Fruit fly (Drosophila melanogaster) whole organism, prepupa: ENCODE data around the gene wapl.

Experiments
- Blimp-1 ChIP-seq: fragments of 200-800 bp; sonication (Bioruptor generic); optimal IDR thresholded peaks from 3 replicates; lab custom pipeline; 2017; ENCODE audit warnings: missing biosample characterization, missing genetic modification characterization, mild to moderate bottlenecking, moderate library complexity, missing genetic modification reagents
- CG10631 ChIP-seq: fragments of 200-800 bp; sonication (Bioruptor generic); optimal IDR thresholded peaks from 2 replicates; lab custom pipeline; 2016; ENCODE audit warnings: missing biosample characterization, missing genetic modification characterization
- CG11294 ChIP-seq: fragments of 200-800 bp; sonication (Bioruptor generic); IDR thresholded peaks from 2 replicates; pipeline ENCODE4 v1.3.6; 2022; ENCODE audit warnings: missing biosample characterization, missing genetic modification characterization
- CG15336 ChIP-seq: fragments of 200-800 bp; sonication (Bioruptor generic); IDR thresholded peaks from 2 replicates; pipeline ENCODE4 v1.3.6; 2022; ENCODE audit warnings: missing biosample characterization, missing genetic modification characterization
- CG3032 ChIP-seq: fragments of 200-800 bp; optimal IDR thresholded peaks from 2 replicates; lab custom pipeline; 2019; ENCODE audit warnings: missing biosample characterization, mild to moderate bottlenecking, missing genetic modification characterization, moderate library complexity
- CG32006 ChIP-seq: fragments of 200-800 bp; sonication (Bioruptor generic); optimal IDR thresholded peaks from 3 replicates; lab custom pipeline; 2017; ENCODE audit warnings: missing biosample characterization, mild to moderate bottlenecking, missing genetic modification characterization
- CG3919 ChIP-seq: fragments of 200-800 bp; sonication (Bioruptor generic); optimal IDR thresholded peaks from 3 replicates; lab custom pipeline; 2016; ENCODE audit warnings: missing biosample characterization, missing genetic modification characterization
- CG6163 ChIP-seq: fragments of 200-800 bp; sonication (Bioruptor generic); IDR thresholded peaks from 3 replicates; pipeline ENCODE4 v1.3.6; 2022; ENCODE audit warnings: missing biosample characterization, missing genetic modification characterization
- CG6276 ChIP-seq: fragments of 200-800 bp; sonication (Bioruptor generic); optimal IDR thresholded peaks from 2 replicates; lab custom pipeline; 2017; ENCODE audit warnings: missing biosample characterization, mild to moderate bottlenecking, missing genetic modification characterization
- CG6792 ChIP-seq: fragments of 200-800 bp; sonication (Bioruptor generic); optimal IDR thresholded peaks from 3 replicates; lab custom pipeline; 2016; ENCODE audit warnings: missing biosample characterization, missing genetic modification characterization
- CG6854 ChIP-seq: fragments of 200-800 bp; sonication (Bioruptor generic); optimal IDR thresholded peaks from 2 replicates; lab custom pipeline; 2017; ENCODE audit warnings: missing biosample characterization, mild to moderate bottlenecking, missing genetic modification characterization
- CG7368 ChIP-seq: fragments of 200-800 bp; sonication (Bioruptor generic); optimal IDR thresholded peaks from 3 replicates; lab custom pipeline; 2016; ENCODE audit warnings: missing biosample characterization, missing genetic modification characterization
- CG8119 ChIP-seq: fragments of 200-800 bp; sonication (Bioruptor generic); IDR thresholded peaks from 3 replicates; pipeline ENCODE4 v1.3.6; 2022; ENCODE audit warnings: missing biosample characterization, missing genetic modification characterization
- CG8632 ChIP-seq: fragments of 200-800 bp; sonication (Bioruptor generic); optimal IDR thresholded peaks from 3 replicates; lab custom pipeline; 2016; ENCODE audit warnings: missing biosample characterization, missing genetic modification characterization
- Eip93F ChIP-seq: fragments of 200-800 bp; sonication (Bioruptor generic); optimal IDR thresholded peaks from 2 replicates; lab custom pipeline; 2016; ENCODE audit warnings: missing biosample characterization, mild to moderate bottlenecking, missing genetic modification characterization
- Ets96B ChIP-seq: fragments of 200-800 bp; optimal IDR thresholded peaks from 2 replicates; lab custom pipeline; 2019; ENCODE audit warnings: missing biosample characterization, mild to moderate bottlenecking, missing genetic modification characterization, moderate library complexity
- Hr4 ChIP-seq: fragments of 200-800 bp; sonication (Bioruptor generic); optimal IDR thresholded peaks from 3 replicates; lab custom pipeline; 2016; ENCODE audit warnings: missing biosample characterization, missing genetic modification characterization
- Lpt ChIP-seq: fragments of 200-800 bp; sonication (Bioruptor generic); optimal IDR thresholded peaks from 3 replicates; lab custom pipeline; 2016; ENCODE audit warnings: missing biosample characterization, missing genetic modification characterization
- Met ChIP-seq: fragments of 200-800 bp; sonication (Bioruptor generic); optimal IDR thresholded peaks from 3 replicates; lab custom pipeline; 2016; ENCODE audit warnings: missing biosample characterization, missing genetic modification characterization
- OdsH ChIP-seq: fragments of 200-800 bp; sonication (Bioruptor generic); optimal IDR thresholded peaks from 3 replicates; lab custom pipeline; 2016; ENCODE audit warnings: missing biosample characterization, missing genetic modification characterization
- Sox14 ChIP-seq: fragments of 200-800 bp; sonication (Bioruptor generic); optimal IDR thresholded peaks from 3 replicates; lab custom pipeline; 2016; ENCODE audit warnings: missing biosample characterization, missing genetic modification characterization
- Sox15 ChIP-seq: fragments of 200-800 bp; sonication (Bioruptor generic); optimal IDR thresholded peaks from 3 replicates; lab custom pipeline; 2016; ENCODE audit warnings: missing biosample characterization, missing genetic modification characterization
- achi ChIP-seq: fragments of 200-800 bp; sonication (Bioruptor generic); optimal IDR thresholded peaks from 3 replicates; lab custom pipeline; 2016; ENCODE audit warnings: missing biosample characterization, missing genetic modification characterization
- dac ChIP-seq: fragments of 200-800 bp; sonication (Bioruptor generic); optimal IDR thresholded peaks from 2 replicates; lab custom pipeline; 2017; ENCODE audit warnings: missing biosample characterization, mild to moderate bottlenecking, missing genetic modification characterization
- dsx ChIP-seq: fragments of 200-800 bp; optimal IDR thresholded peaks from 3 replicates; lab custom pipeline; 2019; ENCODE audit warnings: missing biosample characterization, mild to moderate bottlenecking, missing genetic modification characterization, moderate library complexity; ENCODE audit not compliant: poor library complexity, severe bottlenecking
- esn ChIP-seq: fragments of 200-800 bp; sonication (Bioruptor generic); optimal IDR thresholded peaks from 2 replicates; lab custom pipeline; 2016; ENCODE audit warnings: missing biosample characterization, mild to moderate bottlenecking, missing genetic modification characterization, moderate library complexity
- lz ChIP-seq: fragments of 200-800 bp; sonication (Bioruptor generic); optimal IDR thresholded peaks from 3 replicates; lab custom pipeline; 2016; ENCODE audit warnings: missing biosample characterization, missing genetic modification characterization
- pdm3 ChIP-seq: fragments of 200-800 bp; sonication (Bioruptor generic); optimal IDR thresholded peaks from 3 replicates; lab custom pipeline; 2016; ENCODE audit warnings: missing biosample characterization, missing genetic modification characterization
- salr ChIP-seq, 2 experiments: fragments of 200-800 bp; sonication (Bioruptor generic); optimal IDR thresholded peaks; 3 replicates each; lab custom pipeline; 2016 to 2018; ENCODE audit warnings: missing biosample characterization in 2 of 2, missing genetic modification characterization in 2 of 2, mild to moderate bottlenecking in 1 of 2
- ss ChIP-seq, 2 experiments: fragments of 200-800 bp; sonication (Bioruptor generic); optimal IDR thresholded peaks; 2 replicates in 1 of 2; 3 replicates in 1 of 2; lab custom pipeline; 2017 to 2018; ENCODE audit warnings: mild to moderate bottlenecking in 2 of 2, missing biosample characterization in 2 of 2, missing genetic modification characterization in 2 of 2, moderate library complexity in 1 of 2
- svp ChIP-seq: fragments of 200-800 bp; sonication (Bioruptor generic); peaks from one replicate; lab custom pipeline; 2016; ENCODE audit warnings: missing biosample characterization, missing genetic modification characterization
- vri ChIP-seq: fragments of 200-800 bp; sonication (Bioruptor generic); optimal IDR thresholded peaks from 3 replicates; lab custom pipeline; 2016; ENCODE audit warnings: missing biosample characterization, mild to moderate bottlenecking, missing genetic modification characterization

wapl gene

dm6 chrX:2165394-2165793, 6.6 kb upstream of the wapl start (continued):
- no peak for TF ChIP-seq Eip93F (GFP tag; lab: Kevin White, UChicago)
- TF ChIP-seq Sox14 (GFP tag; lab: Kevin White, UChicago): no peak
- TF ChIP-seq CG6854 (GFP tag; lab: Kevin White, UChicago): no peak
- TF ChIP-seq Sox15 (GFP tag; lab: Kevin White, UChicago): no peak
- TF ChIP-seq achi (GFP tag; lab: Kevin White, UChicago): no peak
- no peak for TF ChIP-seq CG3919
- TF ChIP-seq dac (GFP tag; lab: Kevin White, UChicago): peak; percentile 15
- TF ChIP-seq svp: peak; percentile 48
- TF ChIP-seq Met (GFP tag; lab: Kevin White, UChicago): no peak
- peak; percentile 55 for TF ChIP-seq CG6163 (GFP tag; lab: Robert Waterston, UW)
- no peak for TF ChIP-seq salr (GFP tag; optimal IDR thresholded peaks at IDR 0.05; lab: Kevin White, UChicago)
- TF ChIP-seq CG10631 (GFP tag; lab: Kevin White, UChicago): no peak
- TF ChIP-seq CG6792 (GFP tag; lab: Kevin White, UChicago): no peak
- TF ChIP-seq OdsH: no peak
- TF ChIP-seq Ets96B (tag; lab: Kevin White, UChicago): no peak
- TF ChIP-seq CG32006: peak; percentile 62
- TF ChIP-seq CG11294: peak; percentile 23; the same call in 1 of the 2 replicates
- TF ChIP-seq CG15336 (GFP tag; lab: Robert Waterston, UW): peak; percentile 72
- TF ChIP-seq pdm3 (GFP tag; lab: Kevin White, UChicago): peak; percentile 7
- no peak for TF ChIP-seq Blimp-1 (GFP tag; lab: Kevin White, UChicago)
- peak; percentile 35 for TF ChIP-seq Lpt (GFP tag; lab: Kevin White, UChicago)
- peak; percentile 53 for TF ChIP-seq Hr4 (GFP tag; lab: Kevin White, UChicago)

DNA sequence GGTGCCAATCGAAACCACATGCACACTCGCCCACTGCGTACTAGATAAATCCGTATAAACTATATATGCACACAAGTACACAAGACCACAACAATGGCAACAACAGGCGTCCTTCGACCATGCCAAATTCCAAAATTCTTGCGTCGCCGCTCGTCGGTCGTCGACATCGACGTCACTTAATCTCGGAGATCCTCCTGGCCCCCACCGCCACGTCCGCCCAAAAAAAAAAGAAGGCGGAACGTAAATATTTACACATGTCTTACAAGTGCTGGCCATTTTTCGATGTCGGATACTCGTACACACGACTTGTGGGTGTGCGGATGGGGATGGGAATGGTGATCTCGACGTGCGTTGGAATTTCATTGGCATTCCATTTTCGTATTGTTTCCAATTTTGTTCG, 4.6 kb upstream of the wapl start:
- TF ChIP-seq esn (GFP tag; lab: Kevin White, UChicago): no peak
- TF ChIP-seq ss (GFP tag; optimal IDR thresholded peaks at IDR 0.05; lab: Kevin White, UChicago): no peak
- no peak for TF ChIP-seq salr (GFP tag; optimal IDR thresholded peaks at IDR 0.05; lab: Kevin White, UChicago)
- no peak for TF ChIP-seq Sox14 (GFP tag; lab: Kevin White, UChicago)
- no peak for TF ChIP-seq CG6276 (GFP tag; lab: Kevin White, UChicago)
- no peak for TF ChIP-seq Hr4 (GFP tag; lab: Kevin White, UChicago)
- TF ChIP-seq, all 60 proteins: peak for 0

DNA sequence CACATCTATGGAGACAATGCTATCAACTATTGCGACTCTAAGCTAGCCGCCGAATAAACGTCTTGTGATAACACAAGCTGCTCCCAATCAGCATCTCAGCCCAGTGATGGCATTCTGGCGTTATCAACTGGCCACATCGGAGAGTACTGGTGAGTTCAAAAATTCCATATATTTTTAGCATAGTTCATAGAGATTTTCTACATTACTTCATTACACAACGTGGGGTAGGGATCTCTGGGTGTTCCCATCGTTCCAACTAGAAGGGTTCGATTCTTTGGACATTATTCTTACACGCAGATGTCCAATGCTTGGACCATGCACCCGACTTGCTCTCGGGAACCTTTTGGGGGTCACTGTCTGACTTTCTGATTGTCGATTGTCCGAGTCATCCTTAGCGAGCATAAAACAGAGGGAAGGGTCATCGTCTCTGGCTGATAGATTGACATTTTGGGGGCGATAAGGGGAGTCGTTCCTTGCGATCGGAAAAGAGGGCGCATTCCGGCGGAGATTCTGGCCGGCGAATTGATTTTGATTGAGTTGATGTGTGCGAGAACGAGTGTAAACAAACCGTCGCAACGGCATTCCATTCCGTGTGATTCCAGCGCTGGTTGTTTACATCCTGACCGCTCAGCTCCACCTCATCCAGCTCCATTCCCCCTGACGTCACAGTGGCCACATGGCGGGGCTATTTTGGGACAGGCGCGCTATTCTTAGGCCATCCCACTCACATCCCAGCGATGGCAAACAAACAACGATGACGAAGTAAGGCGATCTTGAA, 3.5 kb upstream of the wapl start, which contains the start of the genes Cyp4d1 and CG3630:
Cyp4d1 (minus strand) TSS at position 51 of the 778 bp plus-strand sequence.
CG3630 (plus strand) TSS at position 67 of the 778 bp plus-strand sequence.
- no peak for TF ChIP-seq CG15336 (GFP tag; lab: Robert Waterston, UW)
- no peak for TF ChIP-seq CG8119
- TF ChIP-seq CG7368: no peak
- peak; percentile 96 for TF ChIP-seq svp
- TF ChIP-seq CG3032 (tag; lab: Kevin White, UChicago): no peak
- TF ChIP-seq, all 60 proteins: peak for 1

dm6 chrX:2161020-2161419, 2.2 kb upstream of the wapl start:
- TF ChIP-seq lz (no peak), CG8632 (GFP tag; lab: Kevin White, UChicago) (no peak), dsx (no peak), vri (GFP tag; lab: Kevin White, UChicago) (no peak)
